Fruit fly (Drosophila melanogaster): ENCODE measurements around the gene FER.

Gene FER

DNA sequence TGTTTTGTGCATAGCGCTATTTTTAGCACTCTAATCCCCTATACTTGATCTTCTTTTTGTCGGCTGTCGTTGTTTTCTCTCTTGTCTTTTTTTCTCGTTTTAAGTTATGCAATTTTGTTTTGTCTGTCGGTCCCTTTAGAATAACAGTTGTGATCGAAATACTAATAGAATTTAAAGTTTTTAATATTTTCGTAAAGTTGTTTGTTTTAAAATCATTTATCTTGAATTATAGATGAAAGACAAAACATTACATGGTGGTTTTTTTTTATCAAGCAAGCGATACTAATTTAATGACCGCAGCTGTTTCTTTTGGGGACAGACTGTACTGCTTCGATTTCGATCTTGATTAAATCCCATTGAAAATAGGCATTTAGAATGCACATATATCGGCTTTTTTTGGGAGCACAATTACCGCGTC, 49.5 kb downstream of the FER start (continued):
- TF ChIP-seq slou (GFP tag; optimal IDR thresholded peaks at IDR 0.05), result no peak
- no peak for TF ChIP-seq Rx (GFP tag; IDR thresholded peaks at IDR 0.05)
- TF ChIP-seq GATAe (GFP tag; conservative IDR thresholded peaks at IDR 0.05), result no peak
- no peak for TF ChIP-seq CG31388 (GFP tag; optimal IDR thresholded peaks at IDR 0.05)
- peak; percentile 4 for TF ChIP-seq CG9727 (GFP tag; optimal IDR thresholded peaks at IDR 0.05)
- TF ChIP-seq cg (GFP tag; optimal IDR thresholded peaks at IDR 0.05), result no peak
- TF ChIP-seq CG10462 (GFP tag; optimal IDR thresholded peaks at IDR 0.05), result no peak
- TF ChIP-seq usp (GFP tag; optimal IDR thresholded peaks at IDR 0.05), result no peak
- TF ChIP-seq dati (GFP tag; IDR thresholded peaks at IDR 0.05), result no peak
- TF ChIP-seq CG31441 (GFP tag; IDR thresholded peaks at IDR 0.05), result peak; percentile 55
- peak; percentile 7 for TF ChIP-seq nerfin-1 (tag; optimal IDR thresholded peaks at IDR 0.05)
- TF ChIP-seq Trl (optimal IDR thresholded peaks at IDR 0.05), result no peak
- TF ChIP-seq Trl (GFP tag; optimal IDR thresholded peaks at IDR 0.05), result peak; percentile 46
- TF ChIP-seq gcm2 (GFP tag; optimal IDR thresholded peaks at IDR 0.05), result no peak
- TF ChIP-seq CG4617 (GFP tag; optimal IDR thresholded peaks at IDR 0.05; ENCODE audit: borderline replicate concordance), result no peak
- no peak for TF ChIP-seq CG3163 (GFP tag; optimal IDR thresholded peaks at IDR 0.05)
- TF ChIP-seq dm (GFP tag; optimal IDR thresholded peaks at IDR 0.05), result no peak
- peak; percentile 38 for TF ChIP-seq CG18262 (tag; optimal IDR thresholded peaks at IDR 0.05)
- TF ChIP-seq CG10209 (GFP tag; optimal IDR thresholded peaks at IDR 0.05), result peak; percentile 24
- TF ChIP-seq Side (GFP tag; optimal IDR thresholded peaks at IDR 0.05), result no peak
- peak; percentile 1 for TF ChIP-seq CG10543 (GFP tag; optimal IDR thresholded peaks at IDR 0.05)
- TF ChIP-seq Opbp (GFP tag; IDR thresholded peaks at IDR 0.05; ENCODE audit: partially characterized antibody), result no peak
- peak; percentile 35 for TF ChIP-seq CG13775 (GFP tag; optimal IDR thresholded peaks at IDR 0.05)
- TF ChIP-seq CG4360 (GFP tag; IDR thresholded peaks at IDR 0.05), result no peak
- TF ChIP-seq hbn (GFP tag; IDR thresholded peaks at IDR 0.05; ENCODE audit: partially characterized antibody), result no peak
- no peak for TF ChIP-seq Elba2 (GFP tag; optimal IDR thresholded peaks at IDR 0.05)
- TF ChIP-seq nom (GFP tag; optimal IDR thresholded peaks at IDR 0.05), result no peak
- TF ChIP-seq Dref (GFP tag; IDR thresholded peaks at IDR 0.05), result no peak
- no peak for TF ChIP-seq CG17186 (GFP tag; optimal IDR thresholded peaks at IDR 0.05)
- no peak for TF ChIP-seq HmgD (GFP tag; optimal IDR thresholded peaks at IDR 0.05)
- TF ChIP-seq Vsx1 (GFP tag; optimal IDR thresholded peaks at IDR 0.05), result no peak
- no peak for TF ChIP-seq MESR4 (GFP tag; optimal IDR thresholded peaks at IDR 0.05)
- peak; percentile 36; the same call in 1 of the 3 replicates for TF ChIP-seq tgo (GFP tag; IDR thresholded peaks at IDR 0.05)
- no peak for TF ChIP-seq pros (GFP tag; optimal IDR thresholded peaks at IDR 0.05)
- TF ChIP-seq caup (GFP tag; optimal IDR thresholded peaks at IDR 0.05; ENCODE audit: severe bottlenecking), result no peak
- no peak for TF ChIP-seq vfl (GFP tag; optimal IDR thresholded peaks at IDR 0.05)
- no peak for TF ChIP-seq CG5953 (GFP tag; IDR thresholded peaks at IDR 0.05)
- TF ChIP-seq CG11085 (GFP tag; IDR thresholded peaks at IDR 0.05), result no peak
- no peak for TF ChIP-seq NFAT (GFP tag; IDR thresholded peaks at IDR 0.05)
- no peak for TF ChIP-seq psq (GFP tag; optimal IDR thresholded peaks at IDR 0.05)
- TF ChIP-seq jing (GFP tag; optimal IDR thresholded peaks at IDR 0.05), result no peak
- no peak for TF ChIP-seq CG14667 (GFP tag; IDR thresholded peaks at IDR 0.05)
- TF ChIP-seq pho (GFP tag; optimal IDR thresholded peaks at IDR 0.05), result no peak
- peak in 1 of 2 experiments; percentile 51 for TF ChIP-seq bsh (GFP tag; optimal IDR thresholded peaks at IDR 0.05)
- TF ChIP-seq CHES-1-like (GFP tag; optimal IDR thresholded peaks at IDR 0.05), result no peak
- TF ChIP-seq Ada2b (GFP tag; IDR thresholded peaks at IDR 0.05), result peak; percentile 38
- TF ChIP-seq CG2889 (GFP tag; IDR thresholded peaks at IDR 0.05), result 0 out of 3 replicates have a peak, but pooled peaks have one; percentile 31
- peak; percentile 61 for TF ChIP-seq Ssrp (tag; optimal IDR thresholded peaks at IDR 0.05)
- no peak for TF ChIP-seq nerfin-2 (GFP tag; IDR thresholded peaks at IDR 0.05; ENCODE audit: partially characterized antibody)
- peak; percentile 14 for TF ChIP-seq Nf-YB (GFP tag; optimal IDR thresholded peaks at IDR 0.05)
- TF ChIP-seq CG10565 (GFP tag; optimal IDR thresholded peaks at IDR 0.05), result no peak
- no peak for TF ChIP-seq twi (tag; optimal IDR thresholded peaks at IDR 0.05)

Measured in whole organism, embryonic.